Worm (Caenorhabditis elegans) whole organism, late embryonic: ENCODE measurements around the gene Y113G7B.27.

ENCODE experiments used
- C08G9.2 ChIP-seq: sonication (generic microtip); optimal IDR thresholded peaks from 2 replicates; lab custom pipeline; 2016; ENCODE audit warnings: mild to moderate bottlenecking, missing genetic modification characterization, moderate library complexity, missing compliant biosample characterization
- C38D4.7 ChIP-seq: fragments of 200-800 bp; sonication (Bioruptor generic); optimal IDR thresholded peaks from 2 replicates; lab custom pipeline; 2018; ENCODE audit warnings: mild to moderate bottlenecking, missing genetic modification characterization, moderate library complexity, missing compliant biosample characterization
- K09A11.1 ChIP-seq: sonication (generic microtip); optimal IDR thresholded peaks from 2 replicates; lab custom pipeline; 2017; ENCODE audit warnings: antibody characterized with exemption, mild to moderate bottlenecking, missing genetic modification characterization, missing compliant biosample characterization; ENCODE audit not compliant: insufficient read depth
- T23F11.4 ChIP-seq: fragments of 200-800 bp; sonication (Bioruptor generic); optimal IDR thresholded peaks from 2 replicates; lab custom pipeline; 2018; ENCODE audit warnings: mild to moderate bottlenecking, missing genetic modification characterization, missing compliant biosample characterization
- Y22D7AL.16 ChIP-seq: sonication (generic microtip); optimal IDR thresholded peaks from 2 replicates; lab custom pipeline; 2016; ENCODE audit warnings: missing genetic modification characterization, missing compliant biosample characterization
- ama-1 ChIP-seq: fragments of 150-350 bp; optimal IDR thresholded peaks from 2 replicates; lab custom pipeline; 2014
- ceh-14 ChIP-seq: sonication (generic microtip); optimal IDR thresholded peaks from 2 replicates; lab custom pipeline; 2016; ENCODE audit warnings: missing genotype, missing genetic modification characterization, missing compliant biosample characterization
- ceh-18 ChIP-seq: sonication (generic microtip); optimal IDR thresholded peaks from 2 replicates; lab custom pipeline; 2016; ENCODE audit warnings: missing genetic modification characterization, missing compliant biosample characterization
- ceh-2 ChIP-seq: sonication (generic microtip); optimal IDR thresholded peaks from 2 replicates; lab custom pipeline; 2016; ENCODE audit warnings: missing genotype, missing genetic modification characterization, missing compliant biosample characterization
- ceh-24 ChIP-seq: sonication (generic microtip); optimal IDR thresholded peaks from 2 replicates; lab custom pipeline; 2016; ENCODE audit warnings: mild to moderate bottlenecking, missing genetic modification characterization, missing compliant biosample characterization
- ceh-34 ChIP-seq: sonication (generic microtip); optimal IDR thresholded peaks from 2 replicates; lab custom pipeline; 2016; ENCODE audit warnings: mild to moderate bottlenecking, missing genetic modification characterization, missing compliant biosample characterization
- ceh-45 ChIP-seq: fragments of 200-800 bp; sonication (Bioruptor generic); IDR thresholded peaks from 2 replicates; pipeline ENCODE4 v1.3.6; 2022; ENCODE audit warnings: missing genetic modification reagents, missing genetic modification characterization, missing compliant biosample characterization
- ceh-48 ChIP-seq: sonication (generic microtip); optimal IDR thresholded peaks from 2 replicates; lab custom pipeline; 2016; ENCODE audit warnings: missing genetic modification characterization, inconsistent platforms, missing compliant biosample characterization
- ceh-6 ChIP-seq: fragments of 200-800 bp; sonication (Bioruptor generic); optimal IDR thresholded peaks from 2 replicates; lab custom pipeline; 2018; ENCODE audit warnings: mild to moderate bottlenecking, missing genetic modification characterization, missing compliant biosample characterization
- che-1 ChIP-seq: sonication (generic microtip); optimal IDR thresholded peaks from 2 replicates; lab custom pipeline; 2016; ENCODE audit warnings: mild to moderate bottlenecking, missing genetic modification characterization, missing compliant biosample characterization
- dve-1 ChIP-seq: sonication (generic microtip); optimal IDR thresholded peaks from 2 replicates; lab custom pipeline; 2017; ENCODE audit warnings: antibody characterized with exemption, mild to moderate bottlenecking, missing genetic modification characterization, missing compliant biosample characterization
- elt-2 ChIP-seq: sonication (generic microtip); optimal IDR thresholded peaks from 2 replicates; lab custom pipeline; 2016; ENCODE audit warnings: missing genetic modification reagents, missing genetic modification characterization, missing compliant biosample characterization
- elt-4 ChIP-seq: sonication (generic microtip); optimal IDR thresholded peaks from 2 replicates; lab custom pipeline; 2016; ENCODE audit warnings: missing genetic modification characterization, missing compliant biosample characterization
- ets-4 ChIP-seq: sonication (generic microtip); optimal IDR thresholded peaks from 2 replicates; lab custom pipeline; 2016; ENCODE audit warnings: missing genetic modification characterization, missing compliant biosample characterization
- eyg-1 ChIP-seq: sonication (generic microtip); optimal IDR thresholded peaks from 2 replicates; lab custom pipeline; 2016; ENCODE audit warnings: missing genotype, missing genetic modification characterization, missing compliant biosample characterization
- fkh-10 ChIP-seq: fragments of 150-350 bp; optimal IDR thresholded peaks from 2 replicates; lab custom pipeline; 2014; ENCODE audit warnings: missing biosample characterization, missing genetic modification reagents, missing genetic modification characterization
- fkh-6 ChIP-seq: sonication (generic microtip); optimal IDR thresholded peaks from 2 replicates; lab custom pipeline; 2016; ENCODE audit warnings: missing genetic modification characterization, missing compliant biosample characterization
- gmeb-2 ChIP-seq: sonication (generic microtip); optimal IDR thresholded peaks from 2 replicates; lab custom pipeline; 2016; ENCODE audit warnings: missing genetic modification characterization, inconsistent platforms, missing compliant biosample characterization
- hlh-8 ChIP-seq: sonication (generic microtip); optimal IDR thresholded peaks from 2 replicates; lab custom pipeline; 2016; ENCODE audit warnings: missing genotype, missing genetic modification characterization, missing compliant biosample characterization
- madf-2 ChIP-seq: sonication (generic microtip); optimal IDR thresholded peaks from 2 replicates; lab custom pipeline; 2017; ENCODE audit warnings: missing genetic modification characterization, missing compliant biosample characterization
- odd-2 ChIP-seq: sonication (generic microtip); optimal IDR thresholded peaks from 2 replicates; lab custom pipeline; 2017; ENCODE audit warnings: antibody characterized with exemption, mild to moderate bottlenecking, missing genetic modification characterization, missing compliant biosample characterization
- pag-3 ChIP-seq: sonication (generic microtip); optimal IDR thresholded peaks from 2 replicates; lab custom pipeline; 2016; ENCODE audit warnings: missing compliant biosample characterization, missing genetic modification characterization, borderline replicate concordance
- pha-2 ChIP-seq: sonication (generic microtip); optimal IDR thresholded peaks from 2 replicates; lab custom pipeline; 2017; ENCODE audit warnings: mild to moderate bottlenecking, missing genetic modification characterization, missing compliant biosample characterization
- pha-4 ChIP-seq: fragments of 150-350 bp; optimal IDR thresholded peaks from 2 replicates; lab custom pipeline; 2018; ENCODE audit warnings: missing biosample characterization, missing genetic modification reagents, missing genetic modification characterization
- pqm-1 ChIP-seq: sonication (generic microtip); optimal IDR thresholded peaks from 2 replicates; lab custom pipeline; 2016; ENCODE audit warnings: missing genetic modification characterization, missing compliant biosample characterization
- ref-2 ChIP-seq: sonication (generic microtip); optimal IDR thresholded peaks from 2 replicates; lab custom pipeline; 2016; ENCODE audit warnings: missing genetic modification characterization, missing compliant biosample characterization
- rnt-1 ChIP-seq: sonication (generic microtip); optimal IDR thresholded peaks from 2 replicates; lab custom pipeline; 2016; ENCODE audit warnings: missing genetic modification characterization, missing compliant biosample characterization
- sdc-2 ChIP-seq: sonication (generic microtip); optimal IDR thresholded peaks from 2 replicates; lab custom pipeline; 2016; ENCODE audit warnings: missing genotype, missing genetic modification characterization, missing compliant biosample characterization
- sox-4 ChIP-seq: sonication (generic microtip); optimal IDR thresholded peaks from 2 replicates; lab custom pipeline; 2017; ENCODE audit warnings: mild to moderate bottlenecking, missing genetic modification characterization, inconsistent platforms, missing compliant biosample characterization
- syd-9 ChIP-seq: sonication (generic microtip); optimal IDR thresholded peaks from 2 replicates; lab custom pipeline; 2016; ENCODE audit warnings: mild to moderate bottlenecking, missing genetic modification characterization, moderate library complexity, missing compliant biosample characterization
- tbx-2 ChIP-seq: sonication (generic microtip); optimal IDR thresholded peaks from 2 replicates; lab custom pipeline; 2016; ENCODE audit warnings: missing genetic modification characterization, missing compliant biosample characterization
- unc-3 ChIP-seq, 2 experiments: fragments of 200-800 bp in 1 of 2; sonication (Bioruptor generic) in 1 of 2; sonication (generic microtip) in 1 of 2; conservative IDR thresholded peaks in 1 of 2; optimal IDR thresholded peaks in 1 of 2; 2 replicates each; pipeline versions ENCODE4 v1.3.6 to Lab custom; 2016 to 2022; ENCODE audit warnings: missing compliant biosample characterization in 2 of 2, missing genetic modification characterization in 2 of 2, missing genetic modification reagents in 1 of 2
- unc-42 ChIP-seq: sonication (generic microtip); optimal IDR thresholded peaks from 2 replicates; lab custom pipeline; 2016; ENCODE audit warnings: missing genotype, missing genetic modification characterization, missing compliant biosample characterization
- unc-55 ChIP-seq: sonication (generic microtip); optimal IDR thresholded peaks from 2 replicates; lab custom pipeline; 2017; ENCODE audit warnings: missing biosample characterization, missing genetic modification reagents, missing genetic modification characterization
- unc-86 ChIP-seq: sonication (generic microtip); optimal IDR thresholded peaks from 2 replicates; lab custom pipeline; 2016; ENCODE audit warnings: missing genetic modification characterization, missing compliant biosample characterization
- zip-5 ChIP-seq: sonication (generic microtip); optimal IDR thresholded peaks from 2 replicates; lab custom pipeline; 2016; ENCODE audit warnings: missing genetic modification characterization, missing compliant biosample characterization

Y113G7B.27 gene

ce11 chrV:20186579-20186978, 6.1 kb upstream of the Y113G7B.27 start, which contains the start of gene srz-16:
srz-16 (minus strand) TSS chrV:20186679.
- TF ChIP-seq ceh-18 (tag; lab: Kevin White, UChicago) (no peak), gmeb-2 (tag; lab: Kevin White, UChicago) (no peak), ceh-14 (tag; lab: Kevin White, UChicago) (no peak), che-1 (no peak), Y22D7AL.16 (no peak), zip-5 (tag; lab: Kevin White, UChicago) (no peak), unc-55 (no peak), madf-2 (tag; lab: Kevin White, UChicago) (no peak), C08G9.2 (tag; lab: Kevin White, UChicago) (no peak), ceh-45 (GFP tag; lab: Robert Waterston, UW) (no peak), ceh-34 (tag; lab: Kevin White, UChicago) (no peak), pha-2 (no peak), tbx-2 (no peak), odd-2 (tag; lab: Kevin White, UChicago) (no peak), ets-4 (tag; lab: Kevin White, UChicago) (no peak), pag-3 (tag; lab: Kevin White, UChicago) (no peak), dve-1 (no peak)

ce11 chrV:20188790-20189189, 3.8 kb upstream of the Y113G7B.27 start, which contains the start of gene fbxa-116:
fbxa-116 (minus strand) TSS chrV:20188890.
- TF ChIP-seq elt-4 (tag; lab: Kevin White, UChicago): no peak
- no peak for TF ChIP-seq ets-4 (tag; lab: Kevin White, UChicago)
- no peak for TF ChIP-seq tbx-2
- no peak for TF ChIP-seq ceh-18 (tag; lab: Kevin White, UChicago)

- TF ChIP-seq gmeb-2 (tag; lab: Kevin White, UChicago) (no peak), unc-86 (no peak), pqm-1 (tag; lab: Kevin White, UChicago) (no peak), fkh-10 (no peak)
Observed at ce11 chrV:20195451-20196036, 2.9 kb downstream of the Y113G7B.27 start, which contains the start of the genes srh-217 and Y113G7B.28. srh-217 (minus strand) TSS chrV:20195551. Y113G7B.28 (plus strand) TSS chrV:20195986.

- TF ChIP-seq elt-2 (tag; lab: Kevin White, UChicago): no peak
- no peak for TF ChIP-seq sdc-2 (tag; lab: Kevin White, UChicago)
- TF ChIP-seq syd-9 (tag; lab: Kevin White, UChicago): no peak
- TF ChIP-seq C38D4.7 (GFP tag; lab: Kevin White, UChicago): no peak
- no peak for TF ChIP-seq C08G9.2 (tag; lab: Kevin White, UChicago)
- no peak for TF ChIP-seq pqm-1 (tag; lab: Kevin White, UChicago)
- TF ChIP-seq zip-5 (tag; lab: Kevin White, UChicago): no peak
- TF ChIP-seq unc-55: no peak
- no peak for TF ChIP-seq unc-42 (tag; lab: Kevin White, UChicago)
- no peak for TF ChIP-seq ceh-2
- no peak for TF ChIP-seq ama-1 (lab: Kevin White, UChicago)
- no peak for TF ChIP-seq odd-2 (tag; lab: Kevin White, UChicago)
- TF ChIP-seq fkh-6 (tag; lab: Kevin White, UChicago): no peak
- TF ChIP-seq gmeb-2 (tag; lab: Kevin White, UChicago): no peak
- no peak for TF ChIP-seq sox-4 (tag; lab: Kevin White, UChicago)
- no peak for TF ChIP-seq ceh-48
- no peak for TF ChIP-seq ceh-24 (tag; lab: Kevin White, UChicago)
- no peak for TF ChIP-seq fkh-10
- no peak for TF ChIP-seq rnt-1 (tag; lab: Kevin White, UChicago)
- TF ChIP-seq, all 69 proteins: peak for 0
Observed at ce11 chrV:20196671-20197070, 4.0 kb downstream of the Y113G7B.27 start, which contains the start of gene ftr-1. ftr-1 (plus strand) TSS chrV:20196971.

ce11 chrV:20198954-20199353, 6.3 kb downstream of the Y113G7B.27 start, which contains the start of gene fog-2:
fog-2 (plus strand) TSS chrV:20199254.
- no peak for TF ChIP-seq ceh-6 (GFP tag; lab: Kevin White, UChicago)
- no peak for TF ChIP-seq pha-2
- TF ChIP-seq unc-3 (GFP tag; conservative IDR thresholded peaks at IDR 0.05; lab: Robert Waterston, UW): no peak
- TF ChIP-seq unc-3 (tag; optimal IDR thresholded peaks at IDR 0.05; lab: Kevin White, UChicago): no peak
- TF ChIP-seq pha-4 (tag; lab: Kevin White, UChicago): no peak
- no peak for TF ChIP-seq madf-2 (tag; lab: Kevin White, UChicago)
- TF ChIP-seq K09A11.1 (tag; lab: Kevin White, UChicago): no peak
- no peak for TF ChIP-seq ref-2 (tag; lab: Kevin White, UChicago)
- TF ChIP-seq eyg-1 (tag; lab: Kevin White, UChicago): no peak
- TF ChIP-seq Y22D7AL.16: no peak
- no peak for TF ChIP-seq gmeb-2 (tag; lab: Kevin White, UChicago)
- no peak for TF ChIP-seq T23F11.4 (GFP tag; lab: Kevin White, UChicago)
- TF ChIP-seq pqm-1 (tag; lab: Kevin White, UChicago): no peak
- no peak for TF ChIP-seq zip-5 (tag; lab: Kevin White, UChicago)
- no peak for TF ChIP-seq sox-4 (tag; lab: Kevin White, UChicago)
- no peak for TF ChIP-seq hlh-8 (tag; lab: Kevin White, UChicago)
- TF ChIP-seq, all 69 proteins: peak for 0
